Worm (Caenorhabditis elegans): Measurements from ENCODE around the gene mdh-2.

The mdh-2 gene

DNA sequence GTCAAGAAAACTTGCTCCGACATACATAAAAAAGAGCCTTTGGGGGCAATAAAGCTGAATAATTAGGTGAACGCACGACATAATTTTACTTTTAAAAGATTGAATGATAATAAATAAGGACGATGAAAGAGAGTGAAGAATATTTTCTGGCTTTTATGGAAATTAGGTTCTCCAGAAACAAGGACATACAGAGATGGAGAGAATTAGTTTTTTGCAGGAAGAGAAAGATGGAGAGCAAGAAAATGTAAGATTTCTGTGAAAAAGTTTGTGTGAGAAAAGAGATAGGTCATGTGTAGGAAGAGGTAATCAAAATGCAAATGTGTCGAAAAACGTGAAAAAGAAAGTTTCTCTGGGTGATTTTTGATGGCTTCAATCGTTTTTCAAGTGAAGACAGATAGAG lies 44.1 kb upstream of the mdh-2 start, which contains the start of gene pdfr-1:
pdfr-1 (minus strand) TSS at position 101 of the 400 bp plus-strand sequence.
- TF ChIP-seq pha-4 (tag; optimal IDR thresholded peaks at IDR 0.05) (no peak), ztf-11 (tag; optimal IDR thresholded peaks at IDR 0.05) (no peak), elt-1 (tag; optimal IDR thresholded peaks at IDR 0.05; ENCODE audit: borderline replicate concordance, insufficient read depth) (no peak), M03D4.4 (tag; optimal IDR thresholded peaks at IDR 0.05) (no peak), nhr-12 (tag; optimal IDR thresholded peaks at IDR 0.05) (no peak), unc-39 (tag; optimal IDR thresholded peaks at IDR 0.05) (no peak), sptf-1 (tag; optimal IDR thresholded peaks at IDR 0.05) (no peak)

ce11 chrIII:6647568-6647967 lies 39.7 kb upstream of the mdh-2 start:
- no peak for TF ChIP-seq nhr-2 (tag; optimal IDR thresholded peaks at IDR 0.05)
- TF ChIP-seq ces-1 (GFP tag; optimal IDR thresholded peaks at IDR 0.05): peak; percentile 83

DNA sequence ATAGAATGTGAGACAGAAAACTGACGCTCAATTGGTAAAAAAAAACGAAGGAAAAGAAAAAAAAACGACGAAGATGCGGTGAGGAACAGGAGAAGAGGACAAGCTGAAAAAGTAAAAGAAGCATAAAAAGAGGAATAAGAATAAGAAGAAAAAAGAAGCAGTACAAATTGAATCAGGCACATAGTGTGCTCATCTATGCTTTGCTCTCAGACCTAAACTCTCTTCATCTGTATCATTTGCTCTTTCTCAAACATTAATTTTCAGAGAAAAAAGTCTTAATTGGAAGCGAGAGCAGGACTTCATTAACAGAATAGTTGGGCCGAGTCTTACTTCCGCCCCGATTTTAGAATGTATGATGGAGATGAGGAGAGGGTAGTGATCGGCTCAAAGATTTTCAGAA lies 39.0 kb upstream of the mdh-2 start:
- no peak for TF ChIP-seq nhr-12 (tag; optimal IDR thresholded peaks at IDR 0.05)
- TF ChIP-seq ces-1 (GFP tag; optimal IDR thresholded peaks at IDR 0.05): peak; percentile 75

DNA sequence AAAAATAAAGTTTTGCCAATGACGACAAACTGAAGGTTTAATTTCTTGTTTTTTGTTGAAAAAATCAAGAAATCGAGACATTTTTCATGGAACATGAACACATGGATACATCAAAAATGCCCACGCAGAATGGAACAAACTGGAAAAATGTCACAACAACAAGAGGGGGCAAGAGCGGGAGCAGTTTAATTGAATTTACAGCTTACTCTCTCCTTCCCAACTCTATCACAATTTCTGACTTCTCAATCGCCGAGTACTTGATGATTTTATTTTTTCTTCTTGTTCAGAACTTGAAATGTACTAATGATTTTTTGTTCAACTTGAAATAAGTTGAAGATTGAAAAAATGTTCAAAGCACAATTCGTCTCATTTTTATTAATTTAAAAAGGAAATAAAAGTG lies 37.4 kb upstream of the mdh-2 start:
- TF ChIP-seq mls-2 (tag; optimal IDR thresholded peaks at IDR 0.05) (no peak), ces-1 (GFP tag; optimal IDR thresholded peaks at IDR 0.05) (peak; percentile 79)

ce11 chrIII:6639028-6639427 lies 31.1 kb upstream of the mdh-2 start:
- TF ChIP-seq unc-62 (GFP tag; optimal IDR thresholded peaks at IDR 0.05): peak; percentile 50
- no peak for TF ChIP-seq nhr-28 (tag; optimal IDR thresholded peaks at IDR 0.05)
- TF ChIP-seq hlh-1 (tag; optimal IDR thresholded peaks at IDR 0.05): peak; percentile 75

ce11 chrIII:6625317-6625716 lies 17.4 kb upstream of the mdh-2 start:
- TF ChIP-seq zip-8 (tag; optimal IDR thresholded peaks at IDR 0.05) (no peak), nhr-12 (tag; optimal IDR thresholded peaks at IDR 0.05) (no peak), flh-1 (GFP tag; optimal IDR thresholded peaks at IDR 0.05) (no peak), snpc-4 (tag; optimal IDR thresholded peaks at IDR 0.05) (no peak), lsy-2 (tag; optimal IDR thresholded peaks at IDR 0.05) (peak; percentile 32), mep-1 (tag; optimal IDR thresholded peaks at IDR 0.05) (peak; percentile 52), sptf-1 (tag; optimal IDR thresholded peaks at IDR 0.05) (no peak), ceh-83 (GFP tag; optimal IDR thresholded peaks at IDR 0.05) (no peak)

ce11 chrIII:6624872-6625271 lies 17.0 kb upstream of the mdh-2 start, which contains the start of gene copd-1:
Gene copd-1, minus strand, starts transcription at chrIII:6624972.
- no peak for TF ChIP-seq nhr-28 (tag; optimal IDR thresholded peaks at IDR 0.05)
- no peak for TF ChIP-seq lin-32 (GFP tag; optimal IDR thresholded peaks at IDR 0.05)
- TF ChIP-seq blmp-1 (tag; optimal IDR thresholded peaks at IDR 0.05): no peak
- TF ChIP-seq ceh-39 (tag; optimal IDR thresholded peaks at IDR 0.05): no peak
- TF ChIP-seq ceh-43 (GFP tag; optimal IDR thresholded peaks at IDR 0.05): no peak
- no peak for TF ChIP-seq nhr-12 (tag; optimal IDR thresholded peaks at IDR 0.05)
- no peak for TF ChIP-seq pha-4 (tag; optimal IDR thresholded peaks at IDR 0.05)
- no peak for TF ChIP-seq nhr-2 (tag; optimal IDR thresholded peaks at IDR 0.05)
- TF ChIP-seq elt-3 (tag; optimal IDR thresholded peaks at IDR 0.05): no peak
- TF ChIP-seq M03D4.4 (tag; optimal IDR thresholded peaks at IDR 0.05): no peak
- TF ChIP-seq mls-2 (tag; optimal IDR thresholded peaks at IDR 0.05): no peak
- TF ChIP-seq mep-1 (tag; optimal IDR thresholded peaks at IDR 0.05): no peak
- no peak for TF ChIP-seq unc-39 (tag; optimal IDR thresholded peaks at IDR 0.05)
- no peak for TF ChIP-seq lsy-2 (tag; optimal IDR thresholded peaks at IDR 0.05)

DNA sequence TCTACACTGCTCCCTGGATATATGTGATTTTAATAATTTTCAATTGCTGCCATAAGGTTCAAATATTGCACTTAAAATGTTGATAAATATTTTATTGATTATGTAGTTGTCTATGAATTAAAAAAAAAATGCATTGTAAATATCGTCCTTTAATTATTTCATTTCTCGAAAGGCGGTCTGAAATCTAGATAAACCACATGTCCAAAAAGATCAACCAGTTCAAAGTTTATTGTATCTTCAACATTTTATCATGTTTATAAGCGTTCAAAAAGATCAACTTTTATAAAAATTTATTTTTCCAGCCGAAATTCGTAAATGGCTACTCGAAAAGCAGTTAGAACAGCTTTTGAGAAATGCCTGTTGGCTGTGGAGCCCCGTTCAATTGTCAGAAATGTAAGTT lies 12.0 kb upstream of the mdh-2 start, which contains the start of gene C13B9.2:
C13B9.2 (plus strand) TSS at position 301 of the 400 bp plus-strand sequence.
- TF ChIP-seq M03D4.4 (tag; optimal IDR thresholded peaks at IDR 0.05) (no peak), sem-2 (GFP tag; optimal IDR thresholded peaks at IDR 0.05) (no peak), sptf-1 (tag; optimal IDR thresholded peaks at IDR 0.05) (no peak), bed-3 (GFP tag; optimal IDR thresholded peaks at IDR 0.05) (no peak), zip-8 (tag; optimal IDR thresholded peaks at IDR 0.05) (no peak), ceh-39 (tag; optimal IDR thresholded peaks at IDR 0.05) (no peak), elt-1 (tag; optimal IDR thresholded peaks at IDR 0.05; ENCODE audit: borderline replicate concordance, insufficient read depth) (no peak), lin-32 (GFP tag; optimal IDR thresholded peaks at IDR 0.05) (no peak)
